Fruit fly (Drosophila melanogaster) whole organism, pupa: ENCODE data around the gene Lgr1.

Experiments used
- CG9948 ChIP-seq: fragments of 200-800 bp; sonication (Bioruptor generic); optimal IDR thresholded peaks from 2 replicates; lab custom pipeline; 2018; ENCODE audit warnings: missing biosample characterization, mild to moderate bottlenecking, missing genetic modification characterization, moderate library complexity
- EcR ChIP-seq: fragments of 200-800 bp; sonication (Bioruptor generic); optimal IDR thresholded peaks from 3 replicates; lab custom pipeline; 2019; ENCODE audit warnings: missing biosample characterization, missing genetic modification characterization, mild to moderate bottlenecking, moderate library complexity, missing genetic modification reagents
- rn ChIP-seq: fragments of 200-800 bp; sonication (Bioruptor generic); IDR thresholded peaks from 2 replicates; pipeline ENCODE4 v1.3.6; 2022; ENCODE audit warnings: missing biosample characterization, missing genetic modification characterization

DNA sequence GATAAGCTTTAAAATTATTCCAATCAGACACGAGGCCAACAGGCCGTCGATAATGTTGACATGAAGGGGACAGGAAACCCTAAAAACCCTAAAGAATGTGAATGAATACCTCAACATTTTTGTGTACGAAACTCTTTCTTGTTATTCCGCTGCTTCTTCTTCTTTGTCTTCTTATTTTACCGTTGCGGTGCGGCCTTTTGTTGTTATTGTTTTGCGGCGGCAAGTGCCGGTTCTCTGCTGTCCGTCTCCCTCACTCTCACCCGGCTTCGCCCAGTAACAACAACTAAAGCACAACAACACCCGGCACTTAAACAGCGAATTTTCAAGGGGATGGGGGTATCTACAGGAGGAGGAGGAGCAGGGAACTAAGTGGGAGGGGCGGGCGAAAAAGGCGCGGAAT is 11.2 kb upstream of the Lgr1 start:
- TF ChIP-seq rn (GFP tag; lab: Robert Waterston, UW) (no peak), CG9948 (tag; lab: Kevin White, UChicago) (no peak), EcR (GFP tag; lab: Kevin White, UChicago) (no peak)
